Fruit fly (Drosophila melanogaster): ENCODE measurements around the gene Tdh.

The Tdh gene

dm6 chr3L:20497124-20497996, 30.6 kb downstream of the Tdh start, which contains the start of gene CG32425 (continued):
- TF ChIP-seq gsb-n (tag; optimal IDR thresholded peaks at IDR 0.05) (no peak), CG7556 (GFP tag; optimal IDR thresholded peaks at IDR 0.05) (no peak), CG11560 (tag; IDR thresholded peaks at IDR 0.05) (no peak), CG31441 (GFP tag; IDR thresholded peaks at IDR 0.05) (0 out of 2 replicates have a peak, but pooled peaks have one; percentile 9), chm (GFP tag; IDR thresholded peaks at IDR 0.05) (no peak), Fer1 (GFP tag; optimal IDR thresholded peaks at IDR 0.05) (peak; percentile 37), ind (GFP tag; optimal IDR thresholded peaks at IDR 0.05) (no peak), sob (GFP tag; IDR thresholded peaks at IDR 0.05) (no peak), Dek (tag; optimal IDR thresholded peaks at IDR 0.05) (peak; percentile 2), CG9437 (GFP tag; optimal IDR thresholded peaks at IDR 0.05) (no peak), Optix (GFP tag; IDR thresholded peaks at IDR 0.05) (no peak), lov (optimal IDR thresholded peaks at IDR 0.05) (no peak), lov (GFP tag; IDR thresholded peaks at IDR 0.05) (no peak), tna (GFP tag; IDR thresholded peaks at IDR 0.05; ENCODE audit: partially characterized antibody) (no peak), CG4617 (GFP tag; optimal IDR thresholded peaks at IDR 0.05; ENCODE audit: borderline replicate concordance) (no peak), ssp (GFP tag; IDR thresholded peaks at IDR 0.05) (no peak), CG10366 (GFP tag; IDR thresholded peaks at IDR 0.05) (no peak), Meics (GFP tag; optimal IDR thresholded peaks at IDR 0.05) (no peak), CG1602 (GFP tag; optimal IDR thresholded peaks at IDR 0.05) (no peak), Antp (GFP tag; optimal IDR thresholded peaks at IDR 0.05) (no peak), Rfx (GFP tag; IDR thresholded peaks at IDR 0.05) (peak; percentile 36; the same call in 1 of the 2 replicates), CG18599 (GFP tag; optimal IDR thresholded peaks at IDR 0.05) (peak; percentile 5), kay (GFP tag; optimal IDR thresholded peaks at IDR 0.05) (no peak), Doc2 (GFP tag; IDR thresholded peaks at IDR 0.05) (no peak), eve (GFP tag; optimal IDR thresholded peaks at IDR 0.05) (no peak), Spps (tag; optimal IDR thresholded peaks at IDR 0.05) (no peak), CG32772 (GFP tag; IDR thresholded peaks at IDR 0.05) (no peak), CG30020 (tag; optimal IDR thresholded peaks at IDR 0.05) (peak; percentile 14), dati (GFP tag; IDR thresholded peaks at IDR 0.05) (no peak), mld (GFP tag; IDR thresholded peaks at IDR 0.05; ENCODE audit: partially characterized antibody) (no peak), ab (GFP tag; optimal IDR thresholded peaks at IDR 0.05) (no peak), sens (GFP tag) (peak; percentile 65), dm (GFP tag; optimal IDR thresholded peaks at IDR 0.05) (no peak), croc (GFP tag; conservative IDR thresholded peaks at IDR 0.05) (no peak), CTCF (GFP tag; optimal IDR thresholded peaks at IDR 0.05) (peak; percentile 42), Med (GFP tag) (peak; percentile 41), CG3995 (GFP tag; optimal IDR thresholded peaks at IDR 0.05) (peak; percentile 42), CG3726 (GFP tag; IDR thresholded peaks at IDR 0.05) (no peak), org-1 (GFP tag; optimal IDR thresholded peaks at IDR 0.05) (no peak), CG13296 (GFP tag; optimal IDR thresholded peaks at IDR 0.05) (peak; percentile 6), Dfd (GFP tag; optimal IDR thresholded peaks at IDR 0.05) (no peak), CG7839 (tag; optimal IDR thresholded peaks at IDR 0.05) (peak; percentile 18), CG12299 (tag; optimal IDR thresholded peaks at IDR 0.05) (no peak), Hey (tag; optimal IDR thresholded peaks at IDR 0.05) (no peak), CG14965 (GFP tag; optimal IDR thresholded peaks at IDR 0.05; ENCODE audit: borderline replicate concordance) (no peak), CG5245 (GFP tag; optimal IDR thresholded peaks at IDR 0.05) (no peak), trh (GFP tag; optimal IDR thresholded peaks at IDR 0.05) (no peak), CG2116 (GFP tag; optimal IDR thresholded peaks at IDR 0.05) (peak; percentile 44), CG15269 (tag; optimal IDR thresholded peaks at IDR 0.05) (peak; percentile 21), Neu2 (GFP tag; optimal IDR thresholded peaks at IDR 0.05; ENCODE audit: borderline replicate concordance) (no peak), CG17568 (GFP tag; optimal IDR thresholded peaks at IDR 0.05) (no peak)
